Fruit fly (Drosophila melanogaster): ENCODE data around the gene CG8064.

CG8064 gene

DNA sequence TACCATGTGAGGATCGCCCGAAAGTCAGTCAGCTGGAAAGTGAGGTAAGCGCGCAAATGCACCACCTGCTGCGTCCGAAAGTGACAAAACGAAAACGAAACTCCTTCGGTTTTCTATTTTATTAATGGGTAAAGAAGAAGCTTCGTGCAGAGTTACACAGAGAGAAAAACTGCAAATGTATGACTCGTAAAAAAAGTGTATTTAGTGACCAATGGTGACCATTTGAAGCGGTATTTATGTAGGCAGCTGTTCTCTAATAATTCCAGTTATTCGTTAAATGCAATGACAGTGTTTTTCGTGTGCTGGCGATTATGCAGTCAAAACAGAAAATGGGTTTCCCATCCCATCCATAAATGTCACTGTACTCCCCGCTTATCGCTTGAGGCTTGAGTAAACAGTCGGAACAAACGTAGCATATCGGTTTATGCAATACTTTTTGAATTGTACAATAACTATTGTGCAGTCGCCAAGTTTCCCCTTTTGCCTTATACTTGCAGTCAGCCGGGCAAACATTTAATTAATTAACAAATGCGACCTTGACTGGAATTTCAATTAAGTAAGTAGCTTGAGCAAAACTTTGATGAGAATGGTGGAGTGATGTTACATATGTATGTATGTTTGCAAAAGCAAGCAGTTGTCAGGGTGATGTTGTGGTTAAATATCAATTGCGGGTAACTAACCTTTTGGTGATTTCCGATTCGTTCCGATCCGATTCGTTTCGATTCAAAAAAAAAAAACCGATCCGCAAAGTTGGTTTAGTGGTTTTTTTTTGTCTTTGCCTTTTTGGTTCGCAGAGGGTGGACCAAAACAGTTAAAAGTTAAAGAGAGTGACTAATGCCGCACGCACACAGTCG, 14.2 kb downstream of the CG8064 start (continued):
- TF ChIP-seq maf-S (GFP tag; optimal IDR thresholded peaks at IDR 0.05) (no peak), bsh (GFP tag; optimal IDR thresholded peaks at IDR 0.05) (peak in 1 of 2 experiments; percentile 51), Meics (GFP tag; optimal IDR thresholded peaks at IDR 0.05) (no peak), Ssrp (tag; optimal IDR thresholded peaks at IDR 0.05) (peak; percentile 12), chinmo (GFP tag; IDR thresholded peaks at IDR 0.05; ENCODE audit: partially characterized antibody) (0 out of 4 replicates have a peak, but pooled peaks have one; percentile 5), C15 (GFP tag; IDR thresholded peaks at IDR 0.05) (no peak), hbn (GFP tag; IDR thresholded peaks at IDR 0.05; ENCODE audit: partially characterized antibody) (no peak), Awh (GFP tag; IDR thresholded peaks at IDR 0.05) (no peak), trh (GFP tag; optimal IDR thresholded peaks at IDR 0.05) (no peak), dysf (GFP tag; IDR thresholded peaks at IDR 0.05) (no peak), CG3995 (GFP tag; optimal IDR thresholded peaks at IDR 0.05) (no peak), ken (GFP tag; IDR thresholded peaks at IDR 0.05) (0 out of 3 replicates have a peak, but pooled peaks have one; percentile 55), nau (GFP tag; optimal IDR thresholded peaks at IDR 0.05) (no peak), CG4328 (GFP tag; optimal IDR thresholded peaks at IDR 0.05) (no peak), Rfx (GFP tag; IDR thresholded peaks at IDR 0.05) (no peak), CG1603 (tag; optimal IDR thresholded peaks at IDR 0.05) (peak; percentile 50), CG2120 (GFP tag; optimal IDR thresholded peaks at IDR 0.05) (no peak), kay (GFP tag; optimal IDR thresholded peaks at IDR 0.05) (no peak), CG5180 (GFP tag; optimal IDR thresholded peaks at IDR 0.05) (no peak), CG31224 (GFP tag; IDR thresholded peaks at IDR 0.05) (no peak), CG8281 (tag; optimal IDR thresholded peaks at IDR 0.05) (no peak), CG14014 (GFP tag; IDR thresholded peaks at IDR 0.05) (no peak), CG17912 (GFP tag; optimal IDR thresholded peaks at IDR 0.05) (no peak), so (GFP tag; IDR thresholded peaks at IDR 0.05) (no peak), aop (GFP tag; IDR thresholded peaks at IDR 0.05) (no peak), CG15073 (GFP tag; optimal IDR thresholded peaks at IDR 0.05) (no peak), Med (GFP tag) (peak; percentile 70), org-1 (GFP tag; optimal IDR thresholded peaks at IDR 0.05) (no peak), CG13775 (GFP tag; optimal IDR thresholded peaks at IDR 0.05) (no peak), sim (GFP tag; IDR thresholded peaks at IDR 0.05) (no peak), HmgZ (tag; optimal IDR thresholded peaks at IDR 0.05) (no peak), trem (tag; optimal IDR thresholded peaks at IDR 0.05) (no peak), CG16863 (GFP tag; optimal IDR thresholded peaks at IDR 0.05) (no peak), CG4404 (GFP tag; IDR thresholded peaks at IDR 0.05) (no peak), CG11456 (GFP tag; IDR thresholded peaks at IDR 0.05) (no peak), CG12769 (tag; optimal IDR thresholded peaks at IDR 0.05) (no peak), prd (optimal IDR thresholded peaks at IDR 0.05) (no peak), prd (GFP tag; IDR thresholded peaks at IDR 0.05) (peak; percentile 40; the same call in 1 of the 3 replicates), dpn (GFP tag; optimal IDR thresholded peaks at IDR 0.05) (no peak), dmrt99B (tag; optimal IDR thresholded peaks at IDR 0.05) (peak; percentile 17), tna (GFP tag; IDR thresholded peaks at IDR 0.05; ENCODE audit: partially characterized antibody) (no peak), gsb (GFP tag; IDR thresholded peaks at IDR 0.05) (0 out of 2 replicates have a peak, but pooled peaks have one; percentile 11), CG2116 (GFP tag; optimal IDR thresholded peaks at IDR 0.05) (no peak), H2.0 (GFP tag; IDR thresholded peaks at IDR 0.05) (no peak), CG14710 (tag; optimal IDR thresholded peaks at IDR 0.05) (peak; percentile 17), CG11398 (GFP tag; optimal IDR thresholded peaks at IDR 0.05) (peak; percentile 7), CG8290 (GFP tag; optimal IDR thresholded peaks at IDR 0.05) (no peak), CG8290 (tag; optimal IDR thresholded peaks at IDR 0.05) (no peak), CG17328 (GFP tag; IDR thresholded peaks at IDR 0.05) (0 out of 2 replicates have a peak, but pooled peaks have one; percentile 27), CG11560 (tag; IDR thresholded peaks at IDR 0.05) (no peak)

Data from whole organism, embryonic.